Worm (Caenorhabditis elegans) whole organism, early embryonic: ENCODE results near the gene cyp-33C7.

Experiments
- B0310.2 ChIP-seq: sonication (generic microtip); optimal IDR thresholded peaks from 2 replicates; lab custom pipeline; 2016; ENCODE audit warnings: mild to moderate bottlenecking, missing genetic modification characterization, missing compliant biosample characterization
- F13C5.2 ChIP-seq: sonication (generic microtip); optimal IDR thresholded peaks from 2 replicates; lab custom pipeline; 2017; ENCODE audit warnings: mild to moderate bottlenecking, missing genetic modification characterization, inconsistent platforms, missing compliant biosample characterization
- aly-1 ChIP-seq: sonication (generic microtip); optimal IDR thresholded peaks from 2 replicates; lab custom pipeline; 2016; ENCODE audit warnings: missing genetic modification characterization, missing compliant biosample characterization
- ama-1 ChIP-seq: fragments of 150-350 bp; optimal IDR thresholded peaks from 2 replicates; lab custom pipeline; 2014
- ceh-13 ChIP-seq: fragments of 200-800 bp; sonication (Bioruptor generic); optimal IDR thresholded peaks from 2 replicates; lab custom pipeline; 2018; ENCODE audit warnings: mild to moderate bottlenecking, missing genetic modification characterization, missing compliant biosample characterization
- ceh-36 ChIP-seq: sonication (generic microtip); optimal IDR thresholded peaks from 2 replicates; lab custom pipeline; 2016; ENCODE audit warnings: missing genetic modification characterization, inconsistent platforms, missing compliant biosample characterization
- ets-7 ChIP-seq: sonication (generic microtip); optimal IDR thresholded peaks from 2 replicates; lab custom pipeline; 2016; ENCODE audit warnings: missing genotype, missing genetic modification characterization, missing compliant biosample characterization
- flt-1 ChIP-seq: fragments of 200-800 bp; sonication (Bioruptor generic); IDR thresholded peaks from 2 replicates; pipeline ENCODE4 v1.3.6; 2022; ENCODE audit warnings: missing genetic modification characterization, missing compliant biosample characterization
- hmbx-1 ChIP-seq: sonication (generic microtip); optimal IDR thresholded peaks from 2 replicates; lab custom pipeline; 2016; ENCODE audit warnings: mild to moderate bottlenecking, missing genetic modification characterization, missing compliant biosample characterization
- hmg-4 ChIP-seq: fragments of 200-800 bp; sonication (Bioruptor generic); optimal IDR thresholded peaks from 2 replicates; lab custom pipeline; 2018; ENCODE audit warnings: mild to moderate bottlenecking, missing genetic modification characterization, missing compliant biosample characterization
- hnd-1 ChIP-seq: sonication (generic microtip); optimal IDR thresholded peaks from 2 replicates; lab custom pipeline; 2016; ENCODE audit warnings: missing genetic modification characterization, missing compliant biosample characterization
- pes-1 ChIP-seq: fragments of 200-800 bp; sonication (Bioruptor generic); IDR thresholded peaks from 2 replicates; pipeline ENCODE4 v1.3.6; 2022; ENCODE audit warnings: missing genetic modification reagents, missing genetic modification characterization, missing compliant biosample characterization
- scrt-1 ChIP-seq: fragments of 200-800 bp; sonication (Bioruptor generic); IDR thresholded peaks from 2 replicates; pipeline ENCODE4 v1.3.6; 2022; ENCODE audit warnings: missing genetic modification characterization, missing compliant biosample characterization
- sea-1 ChIP-seq: fragments of 200-800 bp; sonication (Bioruptor generic); conservative IDR thresholded peaks from 2 replicates; pipeline ENCODE4 v1.3.6; 2022; ENCODE audit warnings: missing genetic modification characterization, missing compliant biosample characterization
- tbx-11 ChIP-seq: fragments of 200-800 bp; sonication (Bioruptor generic); IDR thresholded peaks from 2 replicates; pipeline ENCODE4 v1.3.6; 2022; ENCODE audit warnings: missing genetic modification characterization, missing compliant biosample characterization
- tbx-37 ChIP-seq: fragments of 200-800 bp; sonication (Bioruptor generic); conservative IDR thresholded peaks from 2 replicates; pipeline ENCODE4 v1.3.6; 2022; ENCODE audit warnings: missing genetic modification reagents, missing genetic modification characterization, missing compliant biosample characterization
- tra-4 ChIP-seq: sonication (generic microtip); optimal IDR thresholded peaks from 2 replicates; lab custom pipeline; 2017; ENCODE audit warnings: missing genetic modification characterization, missing compliant biosample characterization

The cyp-33C7 gene

DNA sequence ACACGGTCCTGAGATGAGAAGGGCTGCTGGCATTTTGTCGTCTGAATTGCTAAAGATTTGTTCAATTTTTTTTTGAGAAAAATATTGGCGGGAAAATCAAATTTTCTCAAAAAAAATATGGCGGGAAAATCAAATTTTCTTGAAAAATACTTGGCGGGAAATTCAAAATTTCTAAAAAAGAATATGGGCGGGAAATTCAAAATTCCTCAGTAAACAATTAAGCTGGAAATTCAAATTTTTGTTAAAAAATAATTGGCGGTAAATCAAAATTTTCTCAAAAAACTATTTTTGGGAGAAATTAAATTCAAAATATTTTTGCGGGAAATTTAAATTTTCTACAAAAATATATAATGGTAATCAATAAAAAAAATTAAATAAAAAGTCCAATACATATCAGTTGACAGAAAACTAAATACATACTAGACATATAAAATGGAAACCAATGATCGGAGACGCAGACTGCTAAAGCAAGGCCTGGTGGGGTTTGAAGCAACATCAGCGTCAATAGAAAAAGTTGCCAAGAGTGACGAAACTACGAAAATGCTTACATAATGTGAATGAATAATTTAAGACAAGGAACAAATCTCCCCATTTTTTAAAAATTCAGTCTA, 35.8 kb upstream of the cyp-33C7 start, which contains the start of gene nhr-184:
Gene nhr-184, minus strand, starts transcription at position 51 of the 611 bp plus-strand sequence.
- no peak for TF ChIP-seq sea-1 (GFP tag; lab: Robert Waterston, UW)
- no peak for TF ChIP-seq flt-1
- no peak for TF ChIP-seq scrt-1 (GFP tag; lab: Robert Waterston, UW)
- no peak for TF ChIP-seq ceh-36 (tag; lab: Kevin White, UChicago)
- no peak for TF ChIP-seq hmg-4 (GFP tag; lab: Kevin White, UChicago)
- no peak for TF ChIP-seq pes-1
- TF ChIP-seq hmbx-1, result no peak
- TF ChIP-seq tra-4, result no peak
- TF ChIP-seq ama-1 (lab: Kevin White, UChicago), result no peak
- TF ChIP-seq B0310.2 (tag; lab: Kevin White, UChicago), result no peak
- no peak for TF ChIP-seq aly-1 (tag; lab: Kevin White, UChicago)
- no peak for TF ChIP-seq hnd-1 (tag; lab: Kevin White, UChicago)

DNA sequence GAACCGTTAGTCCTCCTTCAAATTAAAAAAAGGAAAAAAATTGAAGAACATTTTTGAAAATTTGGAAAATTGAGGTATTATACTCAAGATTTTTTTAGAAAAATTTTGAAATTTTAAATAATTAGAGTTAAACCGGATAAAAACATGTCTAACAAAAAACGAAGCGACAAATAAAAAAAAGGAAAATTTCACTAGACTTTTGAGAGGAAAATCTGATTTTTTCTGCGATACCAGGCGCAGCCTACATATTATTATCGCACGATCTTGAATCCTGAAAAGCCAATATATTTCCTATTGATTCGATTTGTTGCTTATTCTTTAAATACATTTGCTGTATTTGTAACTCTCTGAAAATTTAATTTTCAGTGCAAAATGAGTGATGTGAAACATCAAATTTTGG, 35.0 kb upstream of the cyp-33C7 start, which contains the start of gene nstp-8:
Gene nstp-8, plus strand, starts transcription at position 301 of the 400 bp plus-strand sequence.
- no peak for TF ChIP-seq scrt-1 (GFP tag; lab: Robert Waterston, UW)
- TF ChIP-seq sea-1 (GFP tag; lab: Robert Waterston, UW), result no peak
- no peak for TF ChIP-seq B0310.2 (tag; lab: Kevin White, UChicago)
- no peak for TF ChIP-seq aly-1 (tag; lab: Kevin White, UChicago)
- TF ChIP-seq hmbx-1, result no peak
- TF ChIP-seq ets-7 (tag; lab: Kevin White, UChicago), result no peak
- no peak for TF ChIP-seq tbx-37 (GFP tag; lab: Robert Waterston, UW)
- no peak for TF ChIP-seq hnd-1 (tag; lab: Kevin White, UChicago)

DNA sequence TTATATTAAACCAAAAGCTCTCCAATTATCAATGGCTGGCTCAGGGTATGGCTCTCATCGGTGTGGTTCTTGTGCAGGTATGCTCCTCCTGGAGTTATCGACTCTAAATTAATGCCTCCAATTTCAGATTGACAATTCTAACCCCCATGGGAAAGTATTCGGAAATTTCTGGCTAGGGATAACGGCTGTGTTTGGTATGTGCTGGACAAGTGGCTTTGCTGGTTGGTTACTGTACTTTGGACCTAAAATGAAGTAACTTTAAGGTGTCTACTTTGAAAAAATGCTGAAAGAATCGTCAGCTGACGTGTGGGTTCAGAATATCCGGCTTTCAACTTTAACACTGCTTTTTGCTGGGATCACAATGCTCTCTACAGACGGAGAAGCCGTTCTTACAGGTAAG, 33.4 kb upstream of the cyp-33C7 start:
- no peak for TF ChIP-seq ama-1 (lab: Kevin White, UChicago)
- no peak for TF ChIP-seq hmbx-1
- TF ChIP-seq tbx-37 (GFP tag; lab: Robert Waterston, UW), result no peak
- no peak for TF ChIP-seq ceh-13 (GFP tag; lab: Kevin White, UChicago)
- no peak for TF ChIP-seq pes-1
- TF ChIP-seq B0310.2 (tag; lab: Kevin White, UChicago), result no peak
- TF ChIP-seq ets-7 (tag; lab: Kevin White, UChicago), result no peak
- TF ChIP-seq tra-4, result no peak

DNA sequence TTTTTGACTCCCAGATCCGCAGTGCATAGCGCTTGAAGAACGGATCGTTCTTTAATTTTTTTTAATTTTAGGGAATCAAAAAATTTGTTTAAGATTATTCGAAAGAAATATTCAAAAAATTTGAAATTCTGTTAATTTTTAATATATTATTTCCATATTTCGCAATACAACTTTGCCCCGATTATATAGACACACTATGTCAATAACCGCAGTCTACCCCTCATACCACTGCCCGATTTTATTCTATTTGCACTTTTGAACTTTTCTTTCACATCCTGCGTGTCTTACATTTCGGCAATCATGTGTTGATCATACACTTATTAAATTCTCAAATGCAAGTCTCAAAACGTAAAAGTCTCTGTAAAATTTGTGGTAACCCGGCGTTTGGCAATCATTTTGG, 31.5 kb upstream of the cyp-33C7 start, which contains the start of gene nhr-56:
Gene nhr-56, plus strand, starts transcription at position 202 of the 400 bp plus-strand sequence.
- TF ChIP-seq ama-1 (lab: Kevin White, UChicago), result no peak
- no peak for TF ChIP-seq aly-1 (tag; lab: Kevin White, UChicago)
- no peak for TF ChIP-seq ets-7 (tag; lab: Kevin White, UChicago)
- TF ChIP-seq tbx-11 (GFP tag; lab: Robert Waterston, UW), result no peak
- no peak for TF ChIP-seq scrt-1 (GFP tag; lab: Robert Waterston, UW)
- no peak for TF ChIP-seq ceh-13 (GFP tag; lab: Kevin White, UChicago)
- no peak for TF ChIP-seq hnd-1 (tag; lab: Kevin White, UChicago)
- TF ChIP-seq B0310.2 (tag; lab: Kevin White, UChicago), result no peak
- no peak for TF ChIP-seq F13C5.2 (tag; lab: Kevin White, UChicago)
- TF ChIP-seq sea-1 (GFP tag; lab: Robert Waterston, UW), result no peak
- TF ChIP-seq hmg-4 (GFP tag; lab: Kevin White, UChicago), result no peak
- TF ChIP-seq ceh-36 (tag; lab: Kevin White, UChicago), result no peak
- TF ChIP-seq flt-1, result no peak
- TF ChIP-seq tra-4, result no peak
- TF ChIP-seq pes-1, result no peak
- no peak for TF ChIP-seq hmbx-1
- TF ChIP-seq tbx-37 (GFP tag; lab: Robert Waterston, UW), result no peak

DNA sequence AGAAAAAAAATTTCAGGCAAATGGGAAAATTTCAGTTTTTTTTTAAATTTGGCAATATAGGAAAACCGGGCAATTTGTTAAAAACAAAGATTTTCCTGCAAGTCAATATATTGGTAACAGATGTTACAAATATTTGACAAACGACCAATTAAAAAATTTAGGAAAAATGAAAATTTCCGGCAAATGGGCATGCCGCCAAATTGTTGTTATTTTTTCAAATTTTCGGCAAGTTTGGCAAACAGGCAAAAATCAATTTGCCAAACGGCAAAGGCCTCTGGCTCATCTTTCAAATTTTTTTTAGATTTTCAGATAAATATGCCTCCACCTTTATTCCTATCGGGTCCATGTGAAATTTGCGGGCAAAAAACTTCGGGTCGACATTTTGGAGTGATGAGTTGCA, 28.6 kb upstream of the cyp-33C7 start, which contains the start of gene nhr-128:
Gene nhr-128, plus strand, starts transcription at position 301 of the 400 bp plus-strand sequence.
- no peak for TF ChIP-seq ceh-36 (tag; lab: Kevin White, UChicago)
- TF ChIP-seq ceh-13 (GFP tag; lab: Kevin White, UChicago), result no peak
- no peak for TF ChIP-seq tra-4
- no peak for TF ChIP-seq tbx-37 (GFP tag; lab: Robert Waterston, UW)
- no peak for TF ChIP-seq pes-1
- no peak for TF ChIP-seq scrt-1 (GFP tag; lab: Robert Waterston, UW)
- no peak for TF ChIP-seq ets-7 (tag; lab: Kevin White, UChicago)
- no peak for TF ChIP-seq hnd-1 (tag; lab: Kevin White, UChicago)
- no peak for TF ChIP-seq ama-1 (lab: Kevin White, UChicago)
- no peak for TF ChIP-seq F13C5.2 (tag; lab: Kevin White, UChicago)

DNA sequence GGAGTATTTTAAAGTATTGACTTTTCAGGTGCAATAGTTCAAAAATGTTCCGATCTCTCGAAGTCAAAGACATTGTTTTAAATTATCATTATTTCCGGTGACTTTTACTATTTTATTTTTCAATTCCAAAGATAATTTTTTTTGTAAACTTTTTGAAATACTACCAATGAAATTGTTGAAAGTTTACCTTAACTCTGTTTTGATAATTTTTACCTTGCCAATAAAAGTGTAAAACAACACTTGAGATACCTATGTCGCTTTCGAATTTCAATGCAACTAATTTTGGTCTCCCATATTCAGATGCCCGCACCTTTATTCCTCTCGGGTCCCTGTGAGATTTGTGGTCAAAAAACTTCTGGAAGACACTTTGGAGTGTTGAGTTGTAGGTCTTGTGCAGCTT, 25.2 kb upstream of the cyp-33C7 start, which contains the start of gene nhr-103:
Gene nhr-103, plus strand, starts transcription at position 301 of the 400 bp plus-strand sequence.
- no peak for TF ChIP-seq ceh-13 (GFP tag; lab: Kevin White, UChicago)
- TF ChIP-seq tbx-37 (GFP tag; lab: Robert Waterston, UW), result no peak
- TF ChIP-seq tbx-11 (GFP tag; lab: Robert Waterston, UW), result no peak
- TF ChIP-seq ama-1 (lab: Kevin White, UChicago), result no peak
- no peak for TF ChIP-seq aly-1 (tag; lab: Kevin White, UChicago)
- TF ChIP-seq ceh-36 (tag; lab: Kevin White, UChicago), result no peak
- TF ChIP-seq pes-1, result no peak
- no peak for TF ChIP-seq flt-1
- TF ChIP-seq B0310.2 (tag; lab: Kevin White, UChicago), result no peak

DNA sequence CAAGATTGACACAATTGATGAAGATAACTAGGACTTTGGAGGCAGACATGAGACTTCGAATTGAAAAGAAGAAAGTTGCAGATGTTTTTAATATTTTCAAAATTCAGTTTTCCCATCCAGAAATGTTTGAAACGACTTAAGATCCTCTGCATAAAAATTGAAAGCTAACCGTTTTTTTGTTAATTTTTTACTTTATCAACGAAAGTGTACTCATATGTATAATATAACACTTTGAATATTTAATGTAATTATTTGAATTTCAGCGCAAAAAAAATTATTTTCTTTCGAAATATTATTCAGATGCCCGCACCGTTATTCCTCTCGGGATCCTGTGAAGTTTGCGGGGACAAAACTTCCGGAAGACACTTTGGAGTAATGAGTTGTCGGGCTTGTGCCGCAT, 23.4 kb upstream of the cyp-33C7 start, which contains the start of gene nhr-18:
Gene nhr-18, plus strand, starts transcription at position 301 of the 400 bp plus-strand sequence.
- no peak for TF ChIP-seq flt-1
- no peak for TF ChIP-seq sea-1 (GFP tag; lab: Robert Waterston, UW)
- TF ChIP-seq hnd-1 (tag; lab: Kevin White, UChicago), result no peak
- no peak for TF ChIP-seq B0310.2 (tag; lab: Kevin White, UChicago)
- no peak for TF ChIP-seq pes-1
- no peak for TF ChIP-seq ceh-36 (tag; lab: Kevin White, UChicago)
- TF ChIP-seq scrt-1 (GFP tag; lab: Robert Waterston, UW), result no peak
- TF ChIP-seq ceh-13 (GFP tag; lab: Kevin White, UChicago), result no peak
- no peak for TF ChIP-seq ets-7 (tag; lab: Kevin White, UChicago)
- no peak for TF ChIP-seq tbx-11 (GFP tag; lab: Robert Waterston, UW)
- TF ChIP-seq hmbx-1, result no peak
- no peak for TF ChIP-seq tbx-37 (GFP tag; lab: Robert Waterston, UW)
- TF ChIP-seq F13C5.2 (tag; lab: Kevin White, UChicago), result no peak
- no peak for TF ChIP-seq aly-1 (tag; lab: Kevin White, UChicago)
